Worm (Caenorhabditis elegans) whole organism, young adult: Measurements from ENCODE around the gene wht-6.

Source experiments
- B0019.2 ChIP-seq: fragments of 200-800 bp; sonication (Bioruptor generic); conservative IDR thresholded peaks from 2 replicates; pipeline ENCODE4 v1.3.6; 2022; ENCODE audit warnings: missing genetic modification reagents, missing genetic modification characterization, missing compliant biosample characterization
- B0261.1 ChIP-seq: sonication (generic microtip); optimal IDR thresholded peaks from 2 replicates; lab custom pipeline; 2016; ENCODE audit warnings: mild to moderate bottlenecking, missing genetic modification characterization, moderate library complexity, missing compliant biosample characterization
- B0336.3 ChIP-seq: fragments of 200-800 bp; sonication (Bioruptor generic); IDR thresholded peaks from 2 replicates; pipeline ENCODE4 v1.3.6; 2022; ENCODE audit warnings: missing genetic modification characterization, missing compliant biosample characterization
- C06A6.2 ChIP-seq: fragments of 200-800 bp; sonication (Bioruptor generic); conservative IDR thresholded peaks from 2 replicates; pipeline ENCODE4 v1.3.6; 2022; ENCODE audit warnings: missing genetic modification characterization, missing compliant biosample characterization
- C17E4.6 ChIP-seq: fragments of 200-800 bp; sonication (Bioruptor generic); IDR thresholded peaks from 2 replicates; pipeline ENCODE4 v1.3.6; 2022; ENCODE audit warnings: missing genetic modification reagents, missing genetic modification characterization, missing compliant biosample characterization
- F22D6.2 ChIP-seq: sonication (generic microtip); optimal IDR thresholded peaks from 2 replicates; lab custom pipeline; 2016; ENCODE audit warnings: mild to moderate bottlenecking, missing genetic modification characterization, missing compliant biosample characterization
- F49E8.2 ChIP-seq: sonication (generic microtip); optimal IDR thresholded peaks from 3 replicates; lab custom pipeline; 2017; ENCODE audit warnings: missing genetic modification characterization, mild to moderate bottlenecking, missing compliant biosample characterization, antibody characterized with exemption, moderate library complexity; ENCODE audit not compliant: insufficient read depth
- K12H6.12 ChIP-seq: fragments of 200-800 bp; sonication (Bioruptor generic); optimal IDR thresholded peaks from 2 replicates; lab custom pipeline; 2018; ENCODE audit warnings: mild to moderate bottlenecking, missing genetic modification characterization, missing compliant biosample characterization
- T07F8.4 ChIP-seq: sonication (generic microtip); optimal IDR thresholded peaks from 2 replicates; lab custom pipeline; 2016; ENCODE audit warnings: mild to moderate bottlenecking, missing genetic modification characterization, moderate library complexity, missing compliant biosample characterization
- Y56A3A.18 ChIP-seq: fragments of 200-800 bp; sonication (Bioruptor generic); IDR thresholded peaks from 2 replicates; pipeline ENCODE4 v1.3.6; 2022; ENCODE audit warnings: missing genetic modification reagents, missing genetic modification characterization, missing compliant biosample characterization
- bed-1 ChIP-seq: fragments of 200-800 bp; sonication (Bioruptor generic); IDR thresholded peaks from 2 replicates; pipeline ENCODE4 v1.3.6; 2022; ENCODE audit warnings: missing genetic modification reagents, missing genetic modification characterization, missing compliant biosample characterization
- ccch-3 ChIP-seq: fragments of 200-800 bp; sonication (Bioruptor generic); optimal IDR thresholded peaks from 2 replicates; lab custom pipeline; 2018; ENCODE audit warnings: mild to moderate bottlenecking, missing genetic modification characterization, missing compliant biosample characterization
- cebp-1 ChIP-seq, 2 experiments: fragments of 200-800 bp in 1 of 2; sonication (Bioruptor generic) in 1 of 2; sonication (generic microtip) in 1 of 2; IDR thresholded peaks in 1 of 2; optimal IDR thresholded peaks in 1 of 2; 2 replicates each; pipeline versions ENCODE4 v1.3.6 to Lab custom; 2017 to 2022; ENCODE audit warnings: missing compliant biosample characterization in 2 of 2, missing genetic modification characterization in 2 of 2, mild to moderate bottlenecking in 1 of 2, missing genetic modification reagents in 1 of 2, moderate library complexity in 1 of 2
- cebp-2 ChIP-seq: fragments of 200-800 bp; sonication (Bioruptor generic); IDR thresholded peaks from 2 replicates; pipeline ENCODE4 v1.3.6; 2022; ENCODE audit warnings: missing genetic modification characterization, missing compliant biosample characterization
- ceh-27 ChIP-seq: fragments of 200-800 bp; sonication (Bioruptor generic); optimal IDR thresholded peaks from 2 replicates; lab custom pipeline; 2018; ENCODE audit warnings: mild to moderate bottlenecking, missing genetic modification characterization, moderate library complexity, missing compliant biosample characterization
- ceh-58 ChIP-seq: fragments of 200-800 bp; sonication (Bioruptor generic); IDR thresholded peaks from 2 replicates; pipeline ENCODE4 v1.3.6; 2022; ENCODE audit warnings: missing genetic modification characterization, missing compliant biosample characterization
- ceh-79 ChIP-seq: sonication (generic microtip); optimal IDR thresholded peaks from 2 replicates; lab custom pipeline; 2017; ENCODE audit warnings: mild to moderate bottlenecking, missing genetic modification characterization, missing compliant biosample characterization
- dpff-1 ChIP-seq: sonication (generic microtip); optimal IDR thresholded peaks from 2 replicates; lab custom pipeline; 2017; ENCODE audit warnings: mild to moderate bottlenecking, missing genetic modification characterization, missing compliant biosample characterization
- dpl-1 ChIP-seq: fragments of 150-350 bp; optimal IDR thresholded peaks from 2 replicates; lab custom pipeline; 2014; ENCODE audit warnings: missing biosample characterization, missing genetic modification reagents, missing genetic modification characterization
- efl-1 ChIP-seq: fragments of 150-350 bp; optimal IDR thresholded peaks from 2 replicates; lab custom pipeline; 2014; ENCODE audit warnings: missing biosample characterization, missing genetic modification reagents, missing genetic modification characterization
- fkh-3 ChIP-seq: sonication (generic microtip); optimal IDR thresholded peaks from 2 replicates; lab custom pipeline; 2016; ENCODE audit warnings: mild to moderate bottlenecking, missing genetic modification characterization, missing compliant biosample characterization
- him-1 ChIP-seq: sonication (generic microtip); optimal IDR thresholded peaks from 2 replicates; lab custom pipeline; 2016; ENCODE audit warnings: missing genotype, missing genetic modification reagents, missing genetic modification characterization, missing compliant biosample characterization
- hmg-1.2 ChIP-seq: fragments of 200-800 bp; sonication (Bioruptor generic); IDR thresholded peaks from 2 replicates; pipeline ENCODE4 v1.3.6; 2022; ENCODE audit warnings: missing genetic modification reagents, missing genetic modification characterization, missing compliant biosample characterization
- hsf-1 ChIP-seq: fragments of 200-800 bp; sonication (Bioruptor generic); IDR thresholded peaks from 2 replicates; pipeline ENCODE4 v1.3.6; 2022; ENCODE audit warnings: missing genetic modification reagents, missing genetic modification characterization, missing compliant biosample characterization
- let-607 ChIP-seq, 2 experiments: fragments of 200-800 bp in 1 of 2; sonication (Bioruptor generic) in 1 of 2; sonication (generic microtip) in 1 of 2; optimal IDR thresholded peaks; 2 replicates each; lab custom pipeline; 2016 to 2018; ENCODE audit warnings: mild to moderate bottlenecking in 2 of 2, missing compliant biosample characterization in 2 of 2, missing genetic modification characterization in 2 of 2, moderate library complexity in 2 of 2, missing genotype in 1 of 2
- lin-26 ChIP-seq: fragments of 200-800 bp; sonication (Bioruptor generic); IDR thresholded peaks from 2 replicates; pipeline ENCODE4 v1.3.6; 2022; ENCODE audit warnings: missing genetic modification reagents, missing genetic modification characterization, missing compliant biosample characterization
- lin-40 ChIP-seq: sonication (generic microtip); optimal IDR thresholded peaks from 2 replicates; lab custom pipeline; 2016; ENCODE audit warnings: missing genetic modification characterization, mild to moderate bottlenecking, missing compliant biosample characterization, missing genotype, missing genetic modification reagents
- lsy-27 ChIP-seq: sonication (generic microtip); optimal IDR thresholded peaks from 2 replicates; lab custom pipeline; 2017; ENCODE audit warnings: missing genetic modification characterization, mild to moderate bottlenecking, missing compliant biosample characterization, antibody characterized with exemption, missing genotype, borderline replicate concordance; ENCODE audit not compliant: insufficient read depth
- madf-6 ChIP-seq: fragments of 200-800 bp; sonication (Bioruptor generic); IDR thresholded peaks from 2 replicates; pipeline ENCODE4 v1.3.6; 2022; ENCODE audit warnings: missing genetic modification reagents, missing genetic modification characterization, missing compliant biosample characterization
- mcd-1 ChIP-seq: fragments of 200-800 bp; sonication (Bioruptor generic); IDR thresholded peaks from 2 replicates; pipeline ENCODE4 v1.3.6; 2022; ENCODE audit warnings: missing genetic modification reagents, missing genetic modification characterization, missing compliant biosample characterization
- mel-28 ChIP-seq: sonication (generic microtip); optimal IDR thresholded peaks from 2 replicates; lab custom pipeline; 2016; ENCODE audit warnings: borderline replicate concordance, mild to moderate bottlenecking, missing genetic modification characterization, missing compliant biosample characterization
- mes-4 ChIP-seq: sonication (generic microtip); optimal IDR thresholded peaks from 2 replicates; lab custom pipeline; 2016; ENCODE audit warnings: missing genotype, missing genetic modification characterization, missing compliant biosample characterization
- mxl-1 ChIP-seq: sonication (generic microtip); optimal IDR thresholded peaks from 2 replicates; lab custom pipeline; 2016; ENCODE audit warnings: missing genetic modification characterization, missing compliant biosample characterization
- nhr-27 ChIP-seq: fragments of 200-800 bp; sonication (Bioruptor generic); optimal IDR thresholded peaks from 2 replicates; lab custom pipeline; 2018; ENCODE audit warnings: mild to moderate bottlenecking, missing genetic modification characterization, moderate library complexity, missing compliant biosample characterization
- pha-4 ChIP-seq: fragments of 150-350 bp; sonication (generic microtip); optimal IDR thresholded peaks from 2 replicates; lab custom pipeline; 2014; ENCODE audit warnings: missing biosample characterization, missing genetic modification reagents, missing genetic modification characterization
- rcor-1 ChIP-seq: fragments of 200-800 bp; sonication (Bioruptor generic); IDR thresholded peaks from 2 replicates; pipeline ENCODE4 v1.3.6; 2022; ENCODE audit warnings: missing genetic modification reagents, missing genetic modification characterization, missing compliant biosample characterization
- rec-8 ChIP-seq, 2 experiments: sonication (generic microtip); optimal IDR thresholded peaks; 2 replicates each; lab custom pipeline; 2016; ENCODE audit warnings: mild to moderate bottlenecking in 2 of 2, missing genetic modification characterization in 2 of 2, missing genetic modification reagents in 2 of 2, missing genotype in 2 of 2, missing biosample characterization in 1 of 2, missing compliant biosample characterization in 1 of 2, moderate library complexity in 1 of 2
- rpc-1 ChIP-seq, 2 experiments: fragments of 150-350 bp in 1 of 2; sonication (generic microtip) in 1 of 2; optimal IDR thresholded peaks; 2 replicates each; lab custom pipeline; 2014 to 2018; ENCODE audit warnings: missing biosample characterization in 1 of 2, missing genetic modification characterization in 1 of 2, missing genetic modification reagents in 1 of 2, missing genotype in 1 of 2
- sptf-2 ChIP-seq: fragments of 200-800 bp; sonication (Bioruptor generic); optimal IDR thresholded peaks from 2 replicates; lab custom pipeline; 2018; ENCODE audit warnings: mild to moderate bottlenecking, missing genetic modification characterization, missing compliant biosample characterization
- tbx-9 ChIP-seq: sonication (generic microtip); optimal IDR thresholded peaks from 2 replicates; lab custom pipeline; 2016; ENCODE audit warnings: borderline replicate concordance, missing genetic modification characterization, inconsistent platforms, missing compliant biosample characterization
- tlf-1 ChIP-seq: fragments of 200-800 bp; sonication (Bioruptor generic); optimal IDR thresholded peaks from 2 replicates; lab custom pipeline; 2018; ENCODE audit warnings: mild to moderate bottlenecking, missing genetic modification characterization, missing compliant biosample characterization
- zfh-2 ChIP-seq: fragments of 200-800 bp; sonication (Bioruptor generic); conservative IDR thresholded peaks from 2 replicates; pipeline ENCODE4 v1.3.6; 2022; ENCODE audit warnings: missing genetic modification reagents, missing genetic modification characterization, missing compliant biosample characterization
- ztf-22 ChIP-seq: fragments of 200-800 bp; sonication (Bioruptor generic); optimal IDR thresholded peaks from 2 replicates; lab custom pipeline; 2018; ENCODE audit warnings: mild to moderate bottlenecking, missing genetic modification characterization, moderate library complexity, missing compliant biosample characterization
- ztf-25 ChIP-seq: fragments of 200-800 bp; sonication (Bioruptor generic); IDR thresholded peaks from 2 replicates; pipeline ENCODE4 v1.3.6; 2022; ENCODE audit warnings: missing genetic modification reagents, missing genetic modification characterization, missing compliant biosample characterization
- ztf-3 ChIP-seq: fragments of 200-800 bp; sonication (Bioruptor generic); optimal IDR thresholded peaks from 2 replicates; lab custom pipeline; 2018; ENCODE audit warnings: mild to moderate bottlenecking, missing genetic modification characterization, missing compliant biosample characterization

The wht-6 gene

ce11 chrIII:6442305-6443125, 29.0 kb upstream of the wht-6 start, which contains the start of gene mel-32 (continued):
- TF ChIP-seq mes-4 (tag; lab: Kevin White, UChicago) (no peak), lin-40 (tag; lab: Kevin White, UChicago) (peak; percentile 3), sptf-2 (no peak), mel-28 (tag; lab: Kevin White, UChicago) (no peak), ceh-27 (GFP tag; lab: Kevin White, UChicago) (no peak), lin-26 (GFP tag; lab: Robert Waterston, UW) (peak; percentile 67; the same call in 1 of the 2 replicates), fkh-3 (tag; lab: Kevin White, UChicago) (no peak), rcor-1 (no peak), rpc-1 (optimal IDR thresholded peaks at IDR 0.05; lab: Kevin White, UChicago) (no peak), rpc-1 (tag; optimal IDR thresholded peaks at IDR 0.05; lab: Kevin White, UChicago) (no peak), F22D6.2 (tag; lab: Kevin White, UChicago) (no peak), madf-6 (GFP tag; lab: Robert Waterston, UW) (peak; percentile 96), pha-4 (tag; lab: Kevin White, UChicago) (no peak), bed-1 (GFP tag; lab: Robert Waterston, UW) (no peak), him-1 (tag; lab: Kevin White, UChicago) (peak; percentile 55), nhr-27 (tag; lab: Kevin White, UChicago) (no peak), F49E8.2 (no peak), hsf-1 (GFP tag; lab: Robert Waterston, UW) (peak; percentile 79), Y56A3A.18 (no peak), efl-1 (GFP tag; lab: Kevin White, UChicago) (peak; percentile 97), cebp-2 (GFP tag; lab: Robert Waterston, UW) (no peak), C17E4.6 (GFP tag; lab: Robert Waterston, UW) (peak; percentile 65; the same call in 1 of the 2 replicates), B0336.3 (0 out of 2 replicates have a peak, but pooled peaks have one; percentile 37), C06A6.2 (no peak), lsy-27 (tag; lab: Kevin White, UChicago) (no peak), tlf-1 (GFP tag; lab: Kevin White, UChicago) (peak; percentile 80), mcd-1 (GFP tag; lab: Robert Waterston, UW) (peak; percentile 49), hmg-1.2 (GFP tag; lab: Robert Waterston, UW) (peak; percentile 50; the same call in 1 of the 2 replicates), cebp-1 (GFP tag; IDR thresholded peaks at IDR 0.05; lab: Robert Waterston, UW) (no peak), cebp-1 (tag; optimal IDR thresholded peaks at IDR 0.05; lab: Kevin White, UChicago) (no peak), B0261.1 (tag; lab: Kevin White, UChicago) (no peak), mxl-1 (no peak), tbx-9 (tag; lab: Kevin White, UChicago) (no peak), T07F8.4 (tag; lab: Kevin White, UChicago) (no peak), ztf-22 (GFP tag; lab: Kevin White, UChicago) (no peak), ztf-3 (GFP tag; lab: Kevin White, UChicago) (no peak), ceh-79 (tag; lab: Kevin White, UChicago) (no peak), K12H6.12 (tag; lab: Kevin White, UChicago) (no peak), zfh-2 (GFP tag; lab: Robert Waterston, UW) (no peak), let-607 (tag; optimal IDR thresholded peaks at IDR 0.05; lab: Kevin White, UChicago) (peak in 1 of 2 experiments; percentile 21), ztf-25 (GFP tag; lab: Robert Waterston, UW) (no peak), dpff-1 (tag; lab: Kevin White, UChicago) (no peak), ccch-3 (GFP tag; lab: Kevin White, UChicago) (no peak), ceh-58 (no peak), rec-8 (tag; optimal IDR thresholded peaks at IDR 0.05; lab: Kevin White, UChicago) (no peak), B0019.2 (GFP tag; lab: Robert Waterston, UW) (peak; percentile 75), dpl-1 (GFP tag; lab: Kevin White, UChicago) (peak; percentile 89)
